Worm (Caenorhabditis elegans) whole organism, L4/young adult: ENCODE measurements around the gene dyn-1.

Experiments
- W03F9.2 ChIP-seq: fragments of 150-350 bp; optimal IDR thresholded peaks from 2 replicates; lab custom pipeline; 2014; ENCODE audit warnings: missing biosample characterization, missing genetic modification characterization
- dao-5 ChIP-seq: sonication (generic microtip); optimal IDR thresholded peaks from 2 replicates; lab custom pipeline; 2016; ENCODE audit warnings: missing genotype, missing genetic modification characterization, moderate library complexity, missing compliant biosample characterization
- him-1 ChIP-seq: sonication (generic microtip); optimal IDR thresholded peaks from 2 replicates; lab custom pipeline; 2016; ENCODE audit warnings: missing genotype, missing genetic modification reagents, missing genetic modification characterization, missing compliant biosample characterization

The dyn-1 gene

ce11 chrX:15616443-15616842 lies 47.8 kb downstream of the dyn-1 start, which contains the start of gene ergi-3:
TSS of gene ergi-3 (minus strand) at chrX:15616753.
- no peak for TF ChIP-seq dao-5 (tag; lab: Kevin White, UChicago)
- TF ChIP-seq him-1 = no peak
- TF ChIP-seq W03F9.2 (tag; lab: Kevin White, UChicago) = peak; percentile 77

- no peak for TF ChIP-seq dao-5 (tag; lab: Kevin White, UChicago)
- TF ChIP-seq him-1 = no peak
- no peak for TF ChIP-seq W03F9.2 (tag; lab: Kevin White, UChicago)
Observed at ce11 chrX:15617168-15617567, 48.5 kb downstream of the dyn-1 start.

- TF ChIP-seq him-1 (no peak), dao-5 (tag; lab: Kevin White, UChicago) (peak; percentile 45), W03F9.2 (tag; lab: Kevin White, UChicago) (no peak)
Observed at ce11 chrX:15619273-15619672, 50.6 kb downstream of the dyn-1 start.

- TF ChIP-seq dao-5 (tag; lab: Kevin White, UChicago) = no peak
- no peak for TF ChIP-seq him-1
- no peak for TF ChIP-seq W03F9.2 (tag; lab: Kevin White, UChicago)
Observed at ce11 chrX:15620200-15620599, 51.5 kb downstream of the dyn-1 start, which contains the start of gene K09E9.1. TSS of gene K09E9.1 (plus strand) at chrX:15620500.

ce11 chrX:15621001-15621400 lies 52.3 kb downstream of the dyn-1 start:
- no peak for TF ChIP-seq dao-5 (tag; lab: Kevin White, UChicago)
- no peak for TF ChIP-seq W03F9.2 (tag; lab: Kevin White, UChicago)
- TF ChIP-seq him-1 = no peak

- TF ChIP-seq dao-5 (tag; lab: Kevin White, UChicago) (no peak), W03F9.2 (tag; lab: Kevin White, UChicago) (no peak), him-1 (no peak)
Observed at ce11 chrX:15622041-15622440, 53.4 kb downstream of the dyn-1 start.
